Worm (Caenorhabditis elegans): ENCODE data around the gene B0507.4.

DNA sequence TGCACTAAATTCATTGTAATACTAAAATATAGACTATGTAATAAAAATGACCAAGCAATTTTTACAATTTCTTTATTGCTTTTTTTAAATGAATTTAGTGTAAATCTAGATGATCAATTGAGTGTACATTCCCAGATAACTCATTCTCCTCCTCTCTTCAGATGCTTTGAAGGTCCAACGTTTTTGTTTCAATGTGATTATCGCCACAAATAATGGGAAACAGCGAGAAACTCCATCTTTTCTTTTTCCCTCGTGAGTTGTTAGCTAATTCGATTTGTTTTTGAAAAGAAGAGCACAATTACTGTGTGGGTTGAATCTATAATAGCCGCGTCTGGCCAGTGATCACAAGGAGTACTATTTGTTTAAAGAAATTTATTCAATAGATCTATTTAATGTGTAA is 50.3 kb downstream of the B0507.4 start:
- no peak for TF ChIP-seq hmbx-1 (tag; optimal IDR thresholded peaks at IDR 0.05)
- no peak for TF ChIP-seq scrt-1 (GFP tag; IDR thresholded peaks at IDR 0.05)
- TF ChIP-seq tbx-37 (GFP tag; conservative IDR thresholded peaks at IDR 0.05): no peak
- no peak for TF ChIP-seq tbx-11 (GFP tag; IDR thresholded peaks at IDR 0.05)
- TF ChIP-seq flt-1 (GFP tag; IDR thresholded peaks at IDR 0.05): no peak
